Worm (Caenorhabditis elegans) whole organism, L2 larva: ENCODE data around the gene Y54E2A.8.

Experiments used
- C34F6.9 ChIP-seq: fragments of 150-350 bp; optimal IDR thresholded peaks from 2 replicates; lab custom pipeline; 2014; ENCODE audit warnings: missing biosample characterization, missing genetic modification characterization
- F13H6.1 ChIP-seq: sonication (generic microtip); optimal IDR thresholded peaks from 2 replicates; lab custom pipeline; 2016; ENCODE audit warnings: missing genetic modification characterization, missing compliant biosample characterization
- R02D3.7 ChIP-seq: fragments of 150-350 bp; optimal IDR thresholded peaks from 2 replicates; lab custom pipeline; 2014; ENCODE audit warnings: missing biosample characterization, missing genetic modification characterization
- Y55F3AM.14 ChIP-seq: fragments of 200-800 bp; sonication (Bioruptor generic); optimal IDR thresholded peaks from 2 replicates; lab custom pipeline; 2018; ENCODE audit warnings: mild to moderate bottlenecking, missing genetic modification characterization, missing compliant biosample characterization
- alr-1 ChIP-seq: fragments of 150-350 bp; optimal IDR thresholded peaks from 2 replicates; lab custom pipeline; 2014; ENCODE audit warnings: missing biosample characterization, missing genetic modification characterization
- blmp-1 ChIP-seq: sonication (generic microtip); optimal IDR thresholded peaks from 2 replicates; lab custom pipeline; 2017; ENCODE audit warnings: missing genetic modification characterization, mild to moderate bottlenecking, missing compliant biosample characterization, antibody characterized with exemption, moderate library complexity; ENCODE audit not compliant: insufficient read depth
- ceh-16 ChIP-seq: fragments of 150-350 bp; optimal IDR thresholded peaks from 2 replicates; lab custom pipeline; 2014; ENCODE audit warnings: missing biosample characterization, missing genetic modification characterization
- ceh-82 ChIP-seq: fragments of 150-350 bp; optimal IDR thresholded peaks from 2 replicates; lab custom pipeline; 2014; ENCODE audit warnings: missing biosample characterization, missing genetic modification characterization
- dmd-4 ChIP-seq: sonication (generic microtip); optimal IDR thresholded peaks from 2 replicates; lab custom pipeline; 2017; ENCODE audit warnings: missing biosample characterization, missing genetic modification characterization
- elt-1 ChIP-seq: fragments of 150-350 bp; optimal IDR thresholded peaks from 2 replicates; lab custom pipeline; 2014; ENCODE audit warnings: missing biosample characterization, missing genetic modification characterization
- elt-3 ChIP-seq: sonication (generic microtip); optimal IDR thresholded peaks from 2 replicates; lab custom pipeline; 2017; ENCODE audit warnings: missing biosample characterization, missing genetic modification characterization
- gmeb-1 ChIP-seq: fragments of 150-350 bp; optimal IDR thresholded peaks from 2 replicates; lab custom pipeline; 2014; ENCODE audit warnings: missing biosample characterization, missing genetic modification characterization
- lin-13 ChIP-seq: fragments of 150-350 bp; optimal IDR thresholded peaks from 2 replicates; lab custom pipeline; 2014; ENCODE audit warnings: missing biosample characterization, missing genetic modification reagents, missing genetic modification characterization
- lin-39 ChIP-seq: fragments of 150-350 bp; optimal IDR thresholded peaks from 2 replicates; lab custom pipeline; 2014; ENCODE audit warnings: missing biosample characterization, missing genetic modification reagents, missing genetic modification characterization
- lsy-2 ChIP-seq, 2 experiments: fragments of 150-350 bp in 1 of 2; sonication (generic microtip) in 1 of 2; optimal IDR thresholded peaks; 2 replicates each; lab custom pipeline; 2014 to 2017; ENCODE audit warnings: missing biosample characterization in 2 of 2, missing genetic modification characterization in 2 of 2
- mab-5 ChIP-seq: fragments of 150-350 bp; optimal IDR thresholded peaks from 2 replicates; lab custom pipeline; 2014; ENCODE audit warnings: missing biosample characterization, missing genetic modification characterization
- mbf-1 ChIP-seq: sonication (generic microtip); optimal IDR thresholded peaks from 2 replicates; lab custom pipeline; 2017; ENCODE audit warnings: missing biosample characterization, missing genetic modification characterization
- nhr-10 ChIP-seq: sonication (generic microtip); optimal IDR thresholded peaks from 2 replicates; lab custom pipeline; 2017; ENCODE audit warnings: missing biosample characterization, missing genetic modification characterization
- nhr-12 ChIP-seq: fragments of 150-350 bp; optimal IDR thresholded peaks from 2 replicates; lab custom pipeline; 2014; ENCODE audit warnings: missing biosample characterization, missing genetic modification characterization
- nhr-129 ChIP-seq: fragments of 150-350 bp; optimal IDR thresholded peaks from 2 replicates; lab custom pipeline; 2014; ENCODE audit warnings: missing biosample characterization, missing genetic modification characterization
- nhr-237 ChIP-seq: fragments of 150-350 bp; optimal IDR thresholded peaks from 2 replicates; lab custom pipeline; 2014; ENCODE audit warnings: missing biosample characterization, missing genetic modification characterization
- nhr-25 ChIP-seq: fragments of 150-350 bp; sonication (generic microtip); optimal IDR thresholded peaks from 3 replicates; lab custom pipeline; 2014; ENCODE audit warnings: missing biosample characterization, missing genetic modification characterization
- nhr-77 ChIP-seq: fragments of 150-350 bp; optimal IDR thresholded peaks from 2 replicates; lab custom pipeline; 2014; ENCODE audit warnings: missing biosample characterization, missing genetic modification characterization
- peb-1 ChIP-seq: fragments of 150-350 bp; optimal IDR thresholded peaks from 2 replicates; lab custom pipeline; 2014; ENCODE audit warnings: missing biosample characterization, missing genetic modification characterization
- skn-1 ChIP-seq: sonication (generic microtip); optimal IDR thresholded peaks from 2 replicates; lab custom pipeline; 2017; ENCODE audit warnings: missing biosample characterization, missing genetic modification characterization
- sma-9 ChIP-seq, 2 experiments: fragments of 150-350 bp in 1 of 2; sonication (generic microtip) in 1 of 2; optimal IDR thresholded peaks; 2 replicates each; lab custom pipeline; 2014 to 2016; ENCODE audit warnings: missing genetic modification characterization in 2 of 2, mild to moderate bottlenecking in 1 of 2, missing biosample characterization in 1 of 2, missing compliant biosample characterization in 1 of 2, missing genetic modification reagents in 1 of 2, moderate library complexity in 1 of 2
- snpc-4 ChIP-seq: fragments of 150-350 bp; optimal IDR thresholded peaks from 2 replicates; lab custom pipeline; 2014; ENCODE audit warnings: missing biosample characterization, missing genetic modification characterization
- unc-39 ChIP-seq: fragments of 150-350 bp; optimal IDR thresholded peaks from 2 replicates; lab custom pipeline; 2014; ENCODE audit warnings: missing biosample characterization, missing genetic modification characterization
- unc-55 ChIP-seq: fragments of 150-350 bp; sonication (generic microtip); optimal IDR thresholded peaks from 3 replicates; lab custom pipeline; 2014; ENCODE audit warnings: missing biosample characterization, missing genetic modification reagents, missing genetic modification characterization
- unc-62 ChIP-seq: fragments of 150-350 bp; optimal IDR thresholded peaks from 2 replicates; lab custom pipeline; 2014; ENCODE audit warnings: missing biosample characterization, missing genetic modification reagents, missing genetic modification characterization
- zag-1 ChIP-seq: fragments of 150-350 bp; optimal IDR thresholded peaks from 2 replicates; lab custom pipeline; 2014; ENCODE audit warnings: missing biosample characterization, missing genetic modification characterization
- ztf-1 ChIP-seq: fragments of 200-800 bp; sonication (Bioruptor generic); conservative IDR thresholded peaks from 2 replicates; pipeline ENCODE4 v1.3.6; 2022; ENCODE audit warnings: missing genetic modification characterization, missing compliant biosample characterization
- ztf-4 ChIP-seq: fragments of 150-350 bp; optimal IDR thresholded peaks from 2 replicates; lab custom pipeline; 2014; ENCODE audit warnings: missing biosample characterization, missing genetic modification characterization

Y54E2A.8 gene

ce11 chrII:14778092-14778491 is at the start of gene Y54E2A.8:
TSS of gene Y54E2A.8 (plus strand) at chrII:14778345.
- no peak for TF ChIP-seq elt-1
- TF ChIP-seq zag-1 = no peak
- no peak for TF ChIP-seq dmd-4
- TF ChIP-seq nhr-77 = no peak
- TF ChIP-seq lsy-2 (tag; optimal IDR thresholded peaks at IDR 0.05; lab: Kevin White, UChicago) = no peak
- no peak for TF ChIP-seq unc-62 (GFP tag; lab: Kevin White, UChicago)
- TF ChIP-seq mab-5 = no peak
- TF ChIP-seq nhr-25 (tag; lab: Kevin White, UChicago) = no peak
- no peak for TF ChIP-seq ceh-82
- TF ChIP-seq lin-39 (tag; lab: Kevin White, UChicago) = no peak
- TF ChIP-seq ztf-1 (GFP tag; lab: Robert Waterston, UW) = no peak
- no peak for TF ChIP-seq blmp-1 (tag; lab: Kevin White, UChicago)
- no peak for TF ChIP-seq C34F6.9
- no peak for TF ChIP-seq skn-1 (tag; lab: Kevin White, UChicago)
- no peak for TF ChIP-seq ztf-4 (tag; lab: Kevin White, UChicago)
- no peak for TF ChIP-seq unc-39
- no peak for TF ChIP-seq R02D3.7 (tag; lab: Kevin White, UChicago)
- TF ChIP-seq alr-1 (tag; lab: Kevin White, UChicago) = no peak

- TF ChIP-seq nhr-12 (no peak), dmd-4 (no peak), elt-1 (no peak), skn-1 (tag; lab: Kevin White, UChicago) (no peak), nhr-25 (tag; lab: Kevin White, UChicago) (no peak), elt-3 (no peak), nhr-237 (tag; lab: Kevin White, UChicago) (no peak), snpc-4 (no peak), ztf-4 (tag; lab: Kevin White, UChicago) (no peak), mbf-1 (tag; lab: Kevin White, UChicago) (no peak), nhr-10 (tag; lab: Kevin White, UChicago) (no peak)
Measured at ce11 chrII:14733424-14733823, 44.7 kb upstream of the Y54E2A.8 start, which contains the start of gene glna-1. TSS of gene glna-1 (minus strand) at chrII:14733524.

ce11 chrII:14739143-14739542 is 39.0 kb upstream of the Y54E2A.8 start, which contains the start of gene npr-34:
TSS of gene npr-34 (minus strand) at chrII:14739243.
- TF ChIP-seq nhr-129 (tag; lab: Kevin White, UChicago) = no peak
- TF ChIP-seq blmp-1 (tag; lab: Kevin White, UChicago) = no peak
- no peak for TF ChIP-seq unc-39
- no peak for TF ChIP-seq unc-55 (GFP tag; lab: Kevin White, UChicago)
- TF ChIP-seq elt-3 = no peak
- no peak for TF ChIP-seq lin-13 (GFP tag; lab: Kevin White, UChicago)
- no peak for TF ChIP-seq Y55F3AM.14 (GFP tag; lab: Kevin White, UChicago)
- no peak for TF ChIP-seq nhr-10 (tag; lab: Kevin White, UChicago)
- TF ChIP-seq gmeb-1 (tag; lab: Kevin White, UChicago) = no peak

- TF ChIP-seq mbf-1 (tag; lab: Kevin White, UChicago) = no peak
- no peak for TF ChIP-seq ceh-16 (tag; lab: Kevin White, UChicago)
- no peak for TF ChIP-seq ceh-82
- no peak for TF ChIP-seq alr-1 (tag; lab: Kevin White, UChicago)
- TF ChIP-seq Y55F3AM.14 (GFP tag; lab: Kevin White, UChicago) = no peak
- no peak for TF ChIP-seq zag-1
- TF ChIP-seq unc-62 (GFP tag; lab: Kevin White, UChicago) = no peak
- no peak for TF ChIP-seq lsy-2 (tag; optimal IDR thresholded peaks at IDR 0.05; lab: Kevin White, UChicago)
- no peak for TF ChIP-seq lin-13 (GFP tag; lab: Kevin White, UChicago)
- no peak for TF ChIP-seq nhr-129 (tag; lab: Kevin White, UChicago)
- no peak for TF ChIP-seq sma-9 (GFP tag; optimal IDR thresholded peaks at IDR 0.05; lab: Kevin White, UChicago)
- no peak for TF ChIP-seq sma-9 (tag; optimal IDR thresholded peaks at IDR 0.05; lab: Kevin White, UChicago)
Measured at ce11 chrII:14745127-14745526, 33.0 kb upstream of the Y54E2A.8 start.

ce11 chrII:14752187-14752959 is 25.8 kb upstream of the Y54E2A.8 start, which contains the start of gene smg-9:
TSS of gene smg-9 (minus strand) at chrII:14752849.
- TF ChIP-seq peb-1 (tag; lab: Kevin White, UChicago) (no peak), unc-55 (GFP tag; lab: Kevin White, UChicago) (no peak), R02D3.7 (tag; lab: Kevin White, UChicago) (no peak), F13H6.1 (no peak), C34F6.9 (no peak), nhr-77 (no peak)
